Fruit fly (Drosophila melanogaster) whole organism, pupa: ENCODE measurements around the gene CG15170.

Experiments
- CG10348 ChIP-seq: fragments of 200-800 bp; sonication (Bioruptor generic); IDR thresholded peaks from 2 replicates; pipeline ENCODE4 v1.3.6; 2022; ENCODE audit warnings: missing biosample characterization, missing genetic modification characterization
- CG12605 ChIP-seq: fragments of 200-800 bp; sonication (Bioruptor generic); IDR thresholded peaks from 2 replicates; pipeline ENCODE4 v1.3.6; 2022; ENCODE audit warnings: missing biosample characterization, missing genetic modification characterization
- CG13204 ChIP-seq: fragments of 200-800 bp; sonication (Bioruptor generic); optimal IDR thresholded peaks from 2 replicates; lab custom pipeline; 2018; ENCODE audit warnings: missing biosample characterization, mild to moderate bottlenecking, missing genetic modification characterization, moderate library complexity
- CG14655 ChIP-seq: fragments of 200-800 bp; sonication (Bioruptor generic); optimal IDR thresholded peaks from 3 replicates; lab custom pipeline; 2017; ENCODE audit warnings: mild to moderate bottlenecking, missing biosample characterization, missing genetic modification reagents, missing genetic modification characterization
- CG15710 ChIP-seq: fragments of 200-800 bp; sonication (Bioruptor generic); optimal IDR thresholded peaks from 2 replicates; lab custom pipeline; 2018; ENCODE audit warnings: missing biosample characterization, mild to moderate bottlenecking, missing genetic modification characterization, moderate library complexity
- CG17806 ChIP-seq: fragments of 200-800 bp; sonication (Bioruptor generic); optimal IDR thresholded peaks from 2 replicates; lab custom pipeline; 2018; ENCODE audit warnings: missing biosample characterization, mild to moderate bottlenecking, missing genetic modification characterization, moderate library complexity
- CG32121 ChIP-seq: fragments of 200-800 bp; sonication (Bioruptor generic); IDR thresholded peaks from 2 replicates; pipeline ENCODE4 v1.3.6; 2022; ENCODE audit warnings: missing biosample characterization, missing genetic modification characterization
- CG34367 ChIP-seq: fragments of 200-800 bp; sonication (Bioruptor generic); optimal IDR thresholded peaks from 2 replicates; lab custom pipeline; 2018; ENCODE audit warnings: missing biosample characterization, mild to moderate bottlenecking, missing genetic modification characterization
- CG4496 ChIP-seq: fragments of 200-800 bp; sonication (Bioruptor generic); IDR thresholded peaks from 3 replicates; pipeline ENCODE4 v1.3.6; 2022; ENCODE audit warnings: missing biosample characterization, missing genetic modification characterization
- CG8159 ChIP-seq: fragments of 200-800 bp; sonication (Bioruptor generic); optimal IDR thresholded peaks from 3 replicates; lab custom pipeline; 2018; ENCODE audit warnings: missing biosample characterization, mild to moderate bottlenecking, missing genetic modification characterization, moderate library complexity
- CG8301 ChIP-seq: fragments of 200-800 bp; sonication (Bioruptor generic); optimal IDR thresholded peaks from 2 replicates; lab custom pipeline; 2018; ENCODE audit warnings: missing biosample characterization, mild to moderate bottlenecking, missing genetic modification characterization
- CG9948 ChIP-seq: fragments of 200-800 bp; sonication (Bioruptor generic); optimal IDR thresholded peaks from 2 replicates; lab custom pipeline; 2018; ENCODE audit warnings: missing biosample characterization, mild to moderate bottlenecking, missing genetic modification characterization, moderate library complexity
- D1 ChIP-seq: fragments of 200-800 bp; sonication (Bioruptor generic); optimal IDR thresholded peaks from 2 replicates; lab custom pipeline; 2018; ENCODE audit warnings: missing biosample characterization, mild to moderate bottlenecking, missing genetic modification characterization, moderate library complexity
- EcR ChIP-seq: fragments of 200-800 bp; sonication (Bioruptor generic); optimal IDR thresholded peaks from 3 replicates; lab custom pipeline; 2019; ENCODE audit warnings: missing biosample characterization, missing genetic modification characterization, mild to moderate bottlenecking, moderate library complexity, missing genetic modification reagents
- Ets98B ChIP-seq: fragments of 200-800 bp; sonication (Bioruptor generic); IDR thresholded peaks from 2 replicates; pipeline ENCODE4 v1.3.6; 2022; ENCODE audit warnings: missing biosample characterization, missing genetic modification characterization
- Pif1A ChIP-seq: fragments of 200-800 bp; sonication (Bioruptor generic); optimal IDR thresholded peaks from 3 replicates; lab custom pipeline; 2016; ENCODE audit warnings: missing biosample characterization, missing genetic modification characterization
- Pif1B ChIP-seq: fragments of 200-800 bp; sonication (Bioruptor generic); optimal IDR thresholded peaks from 3 replicates; lab custom pipeline; 2016; ENCODE audit warnings: missing biosample characterization, missing genetic modification characterization
- Snoo ChIP-seq: fragments of 200-800 bp; sonication (Bioruptor generic); optimal IDR thresholded peaks from 3 replicates; lab custom pipeline; 2017; ENCODE audit warnings: missing biosample characterization, mild to moderate bottlenecking, missing genetic modification characterization, inconsistent platforms
- fd96Ca ChIP-seq: fragments of 200-800 bp; sonication (Bioruptor generic); IDR thresholded peaks from 3 replicates; pipeline ENCODE4 v1.3.6; 2022; ENCODE audit warnings: missing biosample characterization, missing genetic modification characterization
- gl ChIP-seq: fragments of 200-800 bp; sonication (Bioruptor generic); optimal IDR thresholded peaks from 2 replicates; lab custom pipeline; 2018; ENCODE audit warnings: missing biosample characterization, mild to moderate bottlenecking, missing genetic modification characterization
- rn ChIP-seq: fragments of 200-800 bp; sonication (Bioruptor generic); IDR thresholded peaks from 2 replicates; pipeline ENCODE4 v1.3.6; 2022; ENCODE audit warnings: missing biosample characterization, missing genetic modification characterization

Gene CG15170

dm6 chr2L:19010566-19010965 lies 20.5 kb upstream of the CG15170 start, which contains the start of gene robl37BC:
robl37BC (plus strand) TSS chr2L:19010866.
- TF ChIP-seq D1 (tag; lab: Kevin White, UChicago) (no peak), Ets98B (GFP tag; lab: Robert Waterston, UW) (no peak), Pif1A (GFP tag; lab: Kevin White, UChicago) (no peak), CG32121 (no peak)

DNA sequence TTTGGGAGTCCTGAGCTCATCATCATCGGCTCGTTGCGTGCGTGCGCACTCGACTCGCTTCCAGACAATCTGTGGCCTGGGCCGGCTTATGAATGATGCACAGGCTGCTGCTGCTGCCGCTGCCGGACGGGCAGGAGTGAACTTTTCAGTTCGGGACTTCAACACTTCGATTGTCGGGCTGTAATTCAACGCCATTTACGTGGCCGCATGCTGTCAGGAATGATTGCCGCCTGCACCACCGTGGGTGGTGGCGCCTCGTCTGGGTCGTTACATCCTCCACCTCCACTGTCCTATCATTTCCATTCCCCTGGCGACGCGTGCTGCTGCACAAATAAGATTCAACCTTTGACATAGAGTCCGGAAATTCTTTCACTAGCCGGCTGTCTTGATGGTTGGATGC lies 20.0 kb upstream of the CG15170 start:
- TF ChIP-seq fd96Ca (GFP tag; lab: Robert Waterston, UW) (no peak), EcR (no peak), CG12605 (GFP tag; lab: Robert Waterston, UW) (no peak), CG13204 (no peak), CG4496 (no peak), Snoo (tag; lab: Kevin White, UChicago) (no peak), CG8159 (tag; lab: Kevin White, UChicago) (no peak), CG8301 (no peak), CG14655 (GFP tag; lab: Kevin White, UChicago) (no peak), Pif1B (GFP tag; lab: Kevin White, UChicago) (no peak), CG10348 (GFP tag; lab: Robert Waterston, UW) (no peak), CG9948 (tag; lab: Kevin White, UChicago) (no peak), CG17806 (tag; lab: Kevin White, UChicago) (no peak)

DNA sequence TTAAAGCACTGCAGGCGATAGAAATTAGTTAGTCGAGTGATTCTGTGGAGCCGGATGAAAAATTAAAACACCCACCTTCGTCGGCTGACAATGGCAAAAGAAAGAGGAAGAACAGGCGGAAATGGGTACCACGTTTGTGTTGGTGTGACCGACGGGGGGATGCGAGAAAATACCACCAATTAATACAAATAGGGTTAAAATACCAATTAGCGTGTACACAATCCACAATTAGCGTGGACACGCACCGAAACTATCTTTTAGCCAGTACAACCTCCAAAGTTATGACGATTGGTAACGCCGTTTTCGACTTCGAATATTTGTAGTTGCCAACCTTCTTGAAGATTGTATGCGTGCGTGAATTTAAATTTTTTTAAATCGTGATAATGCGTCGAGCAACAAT lies 19.1 kb upstream of the CG15170 start, which contains the start of gene RpL30:
Gene RpL30, minus strand, starts transcription at position 177 of the 400 bp plus-strand sequence.
- TF ChIP-seq CG32121, result peak; percentile 60; the same call in 1 of the 2 replicates
- peak; percentile 90 for TF ChIP-seq Snoo (tag; lab: Kevin White, UChicago)
- TF ChIP-seq CG8301, result peak; percentile 56
- peak; percentile 66 for TF ChIP-seq CG8159 (tag; lab: Kevin White, UChicago)
- TF ChIP-seq gl (tag; lab: Kevin White, UChicago), result peak; percentile 76
- peak; percentile 83 for TF ChIP-seq CG4496
- peak; percentile 31 for TF ChIP-seq EcR
- peak; percentile 91 for TF ChIP-seq CG12605 (GFP tag; lab: Robert Waterston, UW)
- TF ChIP-seq Ets98B (GFP tag; lab: Robert Waterston, UW), result peak; percentile 78
- TF ChIP-seq CG34367 (tag; lab: Kevin White, UChicago), result peak; percentile 79
- TF ChIP-seq D1 (tag; lab: Kevin White, UChicago), result no peak
- peak; percentile 51 for TF ChIP-seq CG14655 (GFP tag; lab: Kevin White, UChicago)
- peak; percentile 44 for TF ChIP-seq CG17806 (tag; lab: Kevin White, UChicago)
- TF ChIP-seq CG15710 (tag; lab: Kevin White, UChicago), result peak; percentile 60
- TF ChIP-seq CG10348 (GFP tag; lab: Robert Waterston, UW), result no peak
- no peak; the same call in 2 of the 3 replicates for TF ChIP-seq fd96Ca (GFP tag; lab: Robert Waterston, UW)
- peak; percentile 71 for TF ChIP-seq Pif1A (GFP tag; lab: Kevin White, UChicago)
- TF ChIP-seq Pif1B (GFP tag; lab: Kevin White, UChicago), result peak; percentile 63
- TF ChIP-seq CG13204, result peak; percentile 79
- TF ChIP-seq rn, result peak; percentile 40; the same call in 1 of the 2 replicates
- TF ChIP-seq CG9948 (tag; lab: Kevin White, UChicago), result peak; percentile 31

- TF ChIP-seq CG9948 (tag; lab: Kevin White, UChicago) (peak; percentile 43), CG8159 (tag; lab: Kevin White, UChicago) (peak; percentile 98), CG34367 (tag; lab: Kevin White, UChicago) (peak; percentile 32), fd96Ca (GFP tag; lab: Robert Waterston, UW) (no peak), CG4496 (peak; percentile 80), rn (0 out of 2 replicates have a peak, but pooled peaks have one; percentile 25), D1 (tag; lab: Kevin White, UChicago) (peak; percentile 84), CG14655 (GFP tag; lab: Kevin White, UChicago) (peak; percentile 67), Snoo (tag; lab: Kevin White, UChicago) (peak; percentile 9), Pif1B (GFP tag; lab: Kevin White, UChicago) (peak; percentile 71), gl (tag; lab: Kevin White, UChicago) (no peak), EcR (no peak), CG10348 (GFP tag; lab: Robert Waterston, UW) (no peak), Pif1A (GFP tag; lab: Kevin White, UChicago) (no peak), CG32121 (peak; percentile 63), Ets98B (GFP tag; lab: Robert Waterston, UW) (peak; percentile 60; the same call in 1 of the 2 replicates), CG8301 (peak; percentile 61), CG17806 (tag; lab: Kevin White, UChicago) (peak; percentile 64)
These were observed 12.9 kb upstream of the CG15170 start, which contains the start of gene CG31793 for dm6 chr2L:19002959-19003371. CG31793 (plus strand) TSS chr2L:19003367.

DNA sequence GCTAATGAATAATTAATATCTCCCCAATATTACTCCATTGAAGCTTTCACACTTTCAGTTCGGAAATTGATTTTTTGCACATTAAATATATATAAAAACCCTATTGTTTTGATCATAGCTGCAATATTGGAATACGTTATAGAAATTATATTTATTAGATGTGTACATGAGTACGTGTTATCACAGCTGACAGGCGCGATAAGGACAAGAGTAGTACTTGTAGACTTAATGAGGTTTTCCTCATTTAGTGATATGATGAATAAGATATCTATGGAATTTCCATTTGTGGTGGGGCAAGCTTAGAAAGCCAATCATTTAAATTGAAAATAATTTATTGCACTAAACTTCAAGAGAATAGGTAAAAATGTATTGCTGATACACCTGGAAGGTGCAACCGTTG lies 12.4 kb upstream of the CG15170 start:
- TF ChIP-seq CG4496 (no peak), CG9948 (tag; lab: Kevin White, UChicago) (no peak), Pif1A (GFP tag; lab: Kevin White, UChicago) (no peak), CG14655 (GFP tag; lab: Kevin White, UChicago) (no peak), CG17806 (tag; lab: Kevin White, UChicago) (no peak), gl (tag; lab: Kevin White, UChicago) (no peak), CG12605 (GFP tag; lab: Robert Waterston, UW) (no peak), Ets98B (GFP tag; lab: Robert Waterston, UW) (no peak), CG32121 (no peak), rn (no peak), CG13204 (no peak), Snoo (tag; lab: Kevin White, UChicago) (no peak), CG8159 (tag; lab: Kevin White, UChicago) (no peak), CG34367 (tag; lab: Kevin White, UChicago) (no peak), CG8301 (no peak), EcR (no peak)
